Fruit fly (Drosophila melanogaster) whole organism, embryonic: Measurements from ENCODE around the gene CG13921.
A peak's percentile ranks its signal among the peaks of the same experiment; 100 is the strongest.

Experiments used
- Ada2b ChIP-seq: fragments of 200-800 bp; sonication (Bioruptor generic); IDR thresholded peaks from 2 replicates; pipeline ENCODE4 v1.3.6; 2022; ENCODE audit warnings: missing biosample characterization, missing genetic modification characterization
- Bdp1 ChIP-seq: fragments of 200-800 bp; sonication (Bioruptor generic); optimal IDR thresholded peaks from 3 replicates; lab custom pipeline; 2016; ENCODE audit warnings: missing biosample characterization, missing genetic modification characterization
- CG10321 ChIP-seq: fragments of 200-800 bp; sonication (Bioruptor generic); IDR thresholded peaks from 2 replicates; pipeline ENCODE4 v1.3.6; 2022; ENCODE audit warnings: missing biosample characterization, missing genetic modification characterization
- CG12155 ChIP-seq: fragments of 200-800 bp; sonication (Bioruptor generic); optimal IDR thresholded peaks from 3 replicates; lab custom pipeline; 2016; ENCODE audit warnings: missing biosample characterization, missing genetic modification characterization
- CG13894 ChIP-seq: fragments of 200-800 bp; sonication (Bioruptor generic); optimal IDR thresholded peaks from 3 replicates; lab custom pipeline; 2018; ENCODE audit warnings: missing biosample characterization, mild to moderate bottlenecking, missing genetic modification characterization, moderate library complexity
- CG14441 ChIP-seq: fragments of 200-800 bp; sonication (Bioruptor generic); IDR thresholded peaks from 2 replicates; pipeline ENCODE4 v1.3.6; 2022; ENCODE audit warnings: missing biosample characterization, missing genetic modification characterization
- CG15514 ChIP-seq: fragments of 200-800 bp; sonication (Bioruptor generic); optimal IDR thresholded peaks from 3 replicates; lab custom pipeline; 2017; ENCODE audit warnings: missing biosample characterization, missing genetic modification characterization, mild to moderate bottlenecking, moderate library complexity, missing genetic modification reagents
- CG15601 ChIP-seq: fragments of 200-800 bp; sonication (Bioruptor generic); optimal IDR thresholded peaks from 3 replicates; lab custom pipeline; 2019; ENCODE audit warnings: missing biosample characterization, mild to moderate bottlenecking, missing genetic modification characterization, moderate library complexity
- CG17186 ChIP-seq: fragments of 200-800 bp; sonication (Bioruptor generic); optimal IDR thresholded peaks from 3 replicates; lab custom pipeline; 2017; ENCODE audit warnings: missing biosample characterization, missing genetic modification reagents, missing genetic modification characterization
- CG2120 ChIP-seq: fragments of 200-800 bp; sonication (Bioruptor generic); optimal IDR thresholded peaks from 3 replicates; lab custom pipeline; 2016; ENCODE audit warnings: missing biosample characterization, missing genetic modification characterization
- CG31388 ChIP-seq: fragments of 200-800 bp; sonication (Bioruptor generic); optimal IDR thresholded peaks from 2 replicates; lab custom pipeline; 2016; ENCODE audit warnings: missing biosample characterization, missing genetic modification characterization
- CG4360 ChIP-seq: fragments of 200-800 bp; sonication (Bioruptor generic); IDR thresholded peaks from 2 replicates; pipeline ENCODE4 v1.3.6; 2022; ENCODE audit warnings: missing biosample characterization, missing genetic modification characterization
- CG5953 ChIP-seq: fragments of 200-800 bp; sonication (Bioruptor generic); IDR thresholded peaks from 2 replicates; pipeline ENCODE4 v1.3.6; 2022; ENCODE audit warnings: missing biosample characterization, missing genetic modification characterization
- CG7745 ChIP-seq: fragments of 200-800 bp; sonication (Bioruptor generic); optimal IDR thresholded peaks from 2 replicates; lab custom pipeline; 2018; ENCODE audit warnings: missing biosample characterization, mild to moderate bottlenecking, missing genetic modification characterization, moderate library complexity
- CG8281 ChIP-seq: fragments of 200-800 bp; sonication (Bioruptor generic); optimal IDR thresholded peaks from 2 replicates; lab custom pipeline; 2018; ENCODE audit warnings: missing biosample characterization, mild to moderate bottlenecking, missing genetic modification characterization, moderate library complexity
- CG9215 ChIP-seq: fragments of 200-800 bp; sonication (Bioruptor generic); IDR thresholded peaks from 2 replicates; pipeline ENCODE4 v1.3.6; 2022; ENCODE audit warnings: missing biosample characterization, missing genetic modification characterization
- CG9437 ChIP-seq: fragments of 200-800 bp; sonication (Bioruptor generic); optimal IDR thresholded peaks from 2 replicates; lab custom pipeline; 2018; ENCODE audit warnings: missing biosample characterization, mild to moderate bottlenecking, missing genetic modification characterization
- CkIIα-i1 ChIP-seq: fragments of 200-800 bp; sonication (Bioruptor generic); IDR thresholded peaks from 2 replicates; pipeline ENCODE4 v1.3.6; 2022; ENCODE audit warnings: missing biosample characterization, missing genetic modification characterization
- D19A ChIP-seq: fragments of 200-800 bp; optimal IDR thresholded peaks from 3 replicates; lab custom pipeline; 2019; ENCODE audit warnings: missing biosample characterization, mild to moderate bottlenecking, missing genetic modification characterization, moderate library complexity
- Dek ChIP-seq: fragments of 200-800 bp; sonication (Bioruptor generic); optimal IDR thresholded peaks from 3 replicates; lab custom pipeline; 2019; ENCODE audit warnings: missing biosample characterization, mild to moderate bottlenecking, missing genetic modification characterization, moderate library complexity
- Elba2 ChIP-seq: fragments of 200-800 bp; sonication (Bioruptor generic); optimal IDR thresholded peaks from 3 replicates; lab custom pipeline; 2016; ENCODE audit warnings: missing biosample characterization, missing genetic modification characterization
- Jarid2 ChIP-seq: fragments of 200-800 bp; sonication (Bioruptor generic); optimal IDR thresholded peaks from 3 replicates; lab custom pipeline; 2017; ENCODE audit warnings: mild to moderate bottlenecking, missing biosample characterization, missing genetic modification reagents, missing genetic modification characterization
- Opbp ChIP-seq: fragments of 200-800 bp; sonication (Bioruptor generic); IDR thresholded peaks from 3 replicates; pipeline ENCODE4 v1.3.6; 2022; ENCODE audit warnings: missing biosample characterization, missing genetic modification characterization; ENCODE audit not compliant: partially characterized antibody
- Ptx1 ChIP-seq: fragments of 200-800 bp; sonication (Bioruptor generic); IDR thresholded peaks from 2 replicates; pipeline ENCODE4 v1.3.6; 2022; ENCODE audit warnings: missing biosample characterization, missing genetic modification characterization
- Sox102F ChIP-seq: fragments of 200-800 bp; sonication (Bioruptor generic); optimal IDR thresholded peaks from 2 replicates; lab custom pipeline; 2018; ENCODE audit warnings: missing biosample characterization, mild to moderate bottlenecking, missing genetic modification characterization, moderate library complexity
- Sry-β ChIP-seq: fragments of 200-800 bp; sonication (Bioruptor generic); optimal IDR thresholded peaks from 2 replicates; lab custom pipeline; 2018; ENCODE audit warnings: missing biosample characterization, mild to moderate bottlenecking, missing genetic modification characterization, moderate library complexity
- Taf1 ChIP-seq: fragments of 200-800 bp; sonication (Bioruptor generic); IDR thresholded peaks from 2 replicates; pipeline ENCODE4 v1.3.6; 2022; ENCODE audit warnings: missing biosample characterization, missing genetic modification characterization
- YL-1 ChIP-seq: fragments of 200-800 bp; sonication (Bioruptor generic); optimal IDR thresholded peaks from 3 replicates; lab custom pipeline; 2017; ENCODE audit warnings: missing biosample characterization, mild to moderate bottlenecking, missing genetic modification characterization
- ato ChIP-seq: fragments of 200-800 bp; sonication (Bioruptor generic); IDR thresholded peaks from 2 replicates; pipeline ENCODE4 v1.3.6; 2022; ENCODE audit warnings: missing biosample characterization, missing genetic modification characterization; ENCODE audit not compliant: partially characterized antibody
- bab2 ChIP-seq: fragments of 200-800 bp; sonication (Bioruptor generic); optimal IDR thresholded peaks from 2 replicates; lab custom pipeline; 2016; ENCODE audit warnings: missing biosample characterization, missing genetic modification characterization
- en ChIP-seq: fragments of 200-800 bp; sonication (Bioruptor generic); optimal IDR thresholded peaks from 2 replicates; lab custom pipeline; 2016; ENCODE audit warnings: missing biosample characterization, missing genetic modification characterization
- eve ChIP-seq, 2 experiments: fragments of >200 bp; optimal IDR thresholded peaks; 2 replicates each; lab custom pipeline; 2017; ENCODE audit warnings: missing biosample characterization in 2 of 2, missing genetic modification characterization in 2 of 2
- fu2 ChIP-seq: fragments of 200-800 bp; sonication (Bioruptor generic); optimal IDR thresholded peaks from 2 replicates; lab custom pipeline; 2016; ENCODE audit warnings: missing biosample characterization, missing genetic modification characterization
- gcm ChIP-seq: fragments of 200-800 bp; sonication (Bioruptor generic); optimal IDR thresholded peaks from 2 replicates; lab custom pipeline; 2019; ENCODE audit warnings: missing biosample characterization, mild to moderate bottlenecking, missing genetic modification characterization, moderate library complexity
- grn ChIP-seq: fragments of 200-800 bp; sonication (Bioruptor generic); optimal IDR thresholded peaks from 3 replicates; lab custom pipeline; 2017; ENCODE audit warnings: missing biosample characterization, missing genetic modification characterization
- h ChIP-seq: fragments of >200 bp; optimal IDR thresholded peaks from 2 replicates; lab custom pipeline; 2017
- lov ChIP-seq, 2 experiments: fragments of 200-800 bp in 1 of 2; fragments of >200 bp in 1 of 2; sonication (Bioruptor generic) in 1 of 2; IDR thresholded peaks in 1 of 2; optimal IDR thresholded peaks in 1 of 2; 2 replicates in 1 of 2; 3 replicates in 1 of 2; pipeline versions ENCODE4 v1.3.6 to Lab custom; 2017 to 2022; ENCODE audit warnings: missing biosample characterization in 1 of 2, missing genetic modification characterization in 1 of 2
- mam ChIP-seq: fragments of 200-800 bp; sonication (Bioruptor generic); optimal IDR thresholded peaks from 3 replicates; lab custom pipeline; 2016; ENCODE audit warnings: missing biosample characterization, missing genetic modification characterization
- nerfin-1 ChIP-seq: fragments of 200-800 bp; sonication (Bioruptor generic); optimal IDR thresholded peaks from 3 replicates; lab custom pipeline; 2019; ENCODE audit warnings: missing biosample characterization, mild to moderate bottlenecking, missing genetic modification characterization, moderate library complexity
- onecut ChIP-seq: fragments of 200-800 bp; sonication (Bioruptor generic); IDR thresholded peaks from 2 replicates; pipeline ENCODE4 v1.3.6; 2022; ENCODE audit warnings: missing biosample characterization, missing genetic modification characterization
- ro ChIP-seq: fragments of 200-800 bp; sonication (Bioruptor generic); IDR thresholded peaks from 2 replicates; pipeline ENCODE4 v1.3.6; 2022; ENCODE audit warnings: missing biosample characterization, missing genetic modification characterization
- slbo ChIP-seq: fragments of 200-800 bp; sonication (Bioruptor generic); IDR thresholded peaks from 2 replicates; pipeline ENCODE4 v1.3.6; 2022; ENCODE audit warnings: missing biosample characterization, missing genetic modification characterization
- sna ChIP-seq: fragments of 200-800 bp; sonication (Bioruptor generic); IDR thresholded peaks from 2 replicates; pipeline ENCODE4 v1.3.6; 2022; ENCODE audit warnings: missing biosample characterization, missing genetic modification characterization; ENCODE audit not compliant: partially characterized antibody
- sr ChIP-seq: fragments of 200-800 bp; sonication (Bioruptor generic); IDR thresholded peaks from 3 replicates; pipeline ENCODE4 v1.3.6; 2022; ENCODE audit warnings: missing biosample characterization, missing genetic modification characterization
- tna ChIP-seq: fragments of 200-800 bp; sonication (Bioruptor generic); IDR thresholded peaks from 2 replicates; pipeline ENCODE4 v1.3.6; 2022; ENCODE audit warnings: missing biosample characterization, missing genetic modification characterization; ENCODE audit not compliant: partially characterized antibody
- twi ChIP-seq: fragments of 200-800 bp; optimal IDR thresholded peaks from 2 replicates; lab custom pipeline; 2019; ENCODE audit warnings: missing biosample characterization, mild to moderate bottlenecking, missing genetic modification characterization, moderate library complexity
- usp ChIP-seq: fragments of >200 bp; optimal IDR thresholded peaks from 2 replicates; lab custom pipeline; 2017; ENCODE audit warnings: missing biosample characterization, missing genetic modification characterization
- wek ChIP-seq: fragments of 200-800 bp; sonication (Bioruptor generic); optimal IDR thresholded peaks from 3 replicates; lab custom pipeline; 2018; ENCODE audit warnings: missing biosample characterization, mild to moderate bottlenecking, missing genetic modification characterization, moderate library complexity
- z ChIP-seq: fragments of 200-800 bp; sonication (Bioruptor generic); IDR thresholded peaks from 3 replicates; pipeline ENCODE4 v1.3.6; 2022; ENCODE audit warnings: missing biosample characterization, missing genetic modification characterization

Gene CG13921

DNA sequence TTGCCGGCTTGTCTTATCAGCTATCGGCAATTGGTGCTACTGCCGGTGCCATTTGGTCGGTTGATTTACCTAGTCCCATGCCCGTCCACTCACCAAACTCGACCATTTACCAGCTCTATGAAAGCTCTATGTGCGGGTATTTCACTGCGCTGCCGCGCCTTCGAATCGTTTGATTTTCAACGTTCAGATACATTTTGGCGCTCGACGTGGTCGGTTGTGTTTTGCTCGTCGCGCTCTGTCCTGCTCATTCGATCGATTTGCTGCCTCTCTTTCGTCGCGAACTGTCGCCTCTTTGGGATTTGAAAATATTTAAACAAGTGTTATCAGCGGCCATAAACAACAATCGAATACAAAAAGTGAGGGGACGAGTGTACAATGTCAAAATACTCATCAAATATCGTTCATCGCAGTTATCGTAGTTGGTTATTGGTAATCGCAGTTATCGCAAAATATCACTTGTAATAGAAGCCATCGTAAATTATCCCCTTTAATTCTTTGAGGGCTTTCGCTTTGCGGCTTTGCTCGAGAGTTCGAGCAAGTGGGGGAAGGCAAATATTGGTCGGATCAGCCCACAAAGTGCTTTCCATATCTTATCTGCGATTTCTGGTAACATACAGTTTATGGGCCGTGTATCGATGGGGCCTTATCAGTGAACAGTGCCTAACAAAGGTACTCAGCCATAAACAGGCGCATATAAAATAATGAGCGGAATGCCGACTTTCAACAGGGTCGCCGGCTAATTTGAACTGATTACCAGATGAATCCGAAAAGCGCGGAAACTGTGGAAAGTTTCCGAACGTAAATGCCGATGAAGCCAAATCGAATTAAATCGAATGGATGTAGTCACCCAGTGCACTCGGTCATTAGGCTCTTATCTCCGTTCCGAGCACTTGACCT is 4.8 kb upstream of the CG13921 start (continued):
- TF ChIP-seq h (no peak), Dek (no peak), CG9215 (GFP tag; lab: Robert Waterston, UW) (no peak), Ada2b (GFP tag; lab: Robert Waterston, UW) (no peak), CG2120 (no peak), onecut (GFP tag; lab: Robert Waterston, UW) (no peak), gcm (GFP tag; lab: Kevin White, UChicago) (no peak), eve (GFP tag; optimal IDR thresholded peaks at IDR 0.05; lab: Kevin White, UChicago) (no peak), CG14441 (GFP tag; lab: Robert Waterston, UW) (peak; percentile 45), slbo (no peak), Sry-β (GFP tag; lab: Kevin White, UChicago) (no peak), twi (no peak), wek (peak; percentile 17), Ptx1 (no peak), CG5953 (GFP tag; lab: Robert Waterston, UW) (no peak), sr (GFP tag; lab: Robert Waterston, UW) (no peak), Opbp (GFP tag; lab: Robert Waterston, UW) (no peak), grn (GFP tag; lab: Kevin White, UChicago) (peak; percentile 73), ro (GFP tag; lab: Robert Waterston, UW) (no peak), lov (optimal IDR thresholded peaks at IDR 0.05; lab: Kevin White, UChicago) (no peak), lov (GFP tag; IDR thresholded peaks at IDR 0.05; lab: Robert Waterston, UW) (no peak), CG9437 (no peak), tna (GFP tag; lab: Robert Waterston, UW) (peak; percentile 41; the same call in 1 of the 2 replicates), usp (GFP tag; lab: Kevin White, UChicago) (no peak), CG15601 (tag; lab: Kevin White, UChicago) (no peak), CG13894 (tag; lab: Kevin White, UChicago) (no peak), Sox102F (no peak), Bdp1 (GFP tag; lab: Kevin White, UChicago) (no peak), YL-1 (GFP tag; lab: Kevin White, UChicago) (no peak), bab2 (GFP tag; lab: Kevin White, UChicago) (no peak), Taf1 (GFP tag; lab: Robert Waterston, UW) (no peak), CG12155 (no peak), CG7745 (tag; lab: Kevin White, UChicago) (no peak), CG17186 (no peak), nerfin-1 (peak; percentile 1), CkIIα-i1 (GFP tag; lab: Robert Waterston, UW) (no peak), en (GFP tag; lab: Kevin White, UChicago) (no peak), CG10321 (GFP tag; lab: Robert Waterston, UW) (no peak), mam (GFP tag; lab: Kevin White, UChicago) (no peak), z (GFP tag; lab: Robert Waterston, UW) (no peak), fu2 (GFP tag; lab: Kevin White, UChicago) (no peak), D19A (tag; lab: Kevin White, UChicago) (no peak), CG31388 (no peak), ato (GFP tag; lab: Robert Waterston, UW) (no peak), CG4360 (no peak), sna (0 out of 2 replicates have a peak, but pooled peaks have one; percentile 22), CG15514 (GFP tag; lab: Kevin White, UChicago) (peak; percentile 12), Elba2 (GFP tag; lab: Kevin White, UChicago) (no peak), CG8281 (tag; lab: Kevin White, UChicago) (peak; percentile 10), Jarid2 (GFP tag; lab: Kevin White, UChicago) (peak; percentile 52)
